Fruit fly (Drosophila melanogaster) whole organism, embryonic: ENCODE data around the gene Nrd1.

ENCODE experiments used
- CG10462 ChIP-seq: fragments of 200-800 bp; sonication (Bioruptor generic); optimal IDR thresholded peaks from 2 replicates; lab custom pipeline; 2016; ENCODE audit warnings: missing biosample characterization, missing genetic modification characterization
- CG11723 ChIP-seq: fragments of 200-800 bp; sonication (Bioruptor generic); optimal IDR thresholded peaks from 2 replicates; lab custom pipeline; 2017; ENCODE audit warnings: missing biosample characterization, mild to moderate bottlenecking, missing genetic modification characterization
- CG12659 ChIP-seq: fragments of 200-800 bp; sonication (Bioruptor generic); optimal IDR thresholded peaks from 3 replicates; lab custom pipeline; 2017; ENCODE audit warnings: mild to moderate bottlenecking, missing biosample characterization, missing genetic modification reagents, missing genetic modification characterization
- CG13123 ChIP-seq: fragments of 200-800 bp; sonication (Bioruptor generic); optimal IDR thresholded peaks from 2 replicates; lab custom pipeline; 2016; ENCODE audit warnings: missing biosample characterization, missing genetic modification characterization
- CG17912 ChIP-seq: fragments of 200-800 bp; sonication (Bioruptor generic); optimal IDR thresholded peaks from 2 replicates; lab custom pipeline; 2018; ENCODE audit warnings: missing biosample characterization, mild to moderate bottlenecking, missing genetic modification characterization
- CG18599 ChIP-seq: fragments of 200-800 bp; sonication (Bioruptor generic); optimal IDR thresholded peaks from 3 replicates; lab custom pipeline; 2017; ENCODE audit warnings: missing biosample characterization, missing genetic modification characterization, mild to moderate bottlenecking, moderate library complexity, missing genetic modification reagents
- CG2875 ChIP-seq: fragments of 200-800 bp; sonication (Bioruptor generic); optimal IDR thresholded peaks from 2 replicates; lab custom pipeline; 2017; ENCODE audit warnings: missing biosample characterization, mild to moderate bottlenecking, missing genetic modification characterization, missing genetic modification reagents
- CG31441 ChIP-seq: fragments of 200-800 bp; sonication (Bioruptor generic); IDR thresholded peaks from 2 replicates; pipeline ENCODE4 v1.3.6; 2022; ENCODE audit warnings: missing biosample characterization, missing genetic modification characterization
- CG3163 ChIP-seq: fragments of 200-800 bp; sonication (Bioruptor generic); optimal IDR thresholded peaks from 3 replicates; lab custom pipeline; 2016; ENCODE audit warnings: missing biosample characterization, missing genetic modification characterization
- CG32532 ChIP-seq: fragments of 200-800 bp; sonication (Bioruptor generic); IDR thresholded peaks from 2 replicates; pipeline ENCODE4 v1.3.6; 2022; ENCODE audit warnings: missing biosample characterization, missing genetic modification characterization
- CG33213 ChIP-seq: fragments of 200-800 bp; sonication (Bioruptor generic); optimal IDR thresholded peaks from 3 replicates; lab custom pipeline; 2016; ENCODE audit warnings: missing biosample characterization, missing genetic modification characterization
- CG33557 ChIP-seq: fragments of 200-800 bp; sonication (Bioruptor generic); optimal IDR thresholded peaks from 2 replicates; lab custom pipeline; 2019; ENCODE audit warnings: missing biosample characterization, mild to moderate bottlenecking, missing genetic modification characterization, moderate library complexity
- CG8388 ChIP-seq: fragments of 200-800 bp; sonication (Bioruptor generic); optimal IDR thresholded peaks from 2 replicates; lab custom pipeline; 2019; ENCODE audit warnings: missing biosample characterization, mild to moderate bottlenecking, missing genetic modification characterization, moderate library complexity
- CG8924 ChIP-seq: fragments of 200-800 bp; optimal IDR thresholded peaks from 3 replicates; lab custom pipeline; 2019; ENCODE audit warnings: missing biosample characterization, mild to moderate bottlenecking, missing genetic modification characterization, moderate library complexity
- CHES-1-like ChIP-seq: fragments of 200-800 bp; sonication (Bioruptor generic); optimal IDR thresholded peaks from 2 replicates; lab custom pipeline; 2016; ENCODE audit warnings: missing biosample characterization, missing genetic modification characterization
- Hr3 ChIP-seq: fragments of 200-800 bp; sonication (Bioruptor generic); optimal IDR thresholded peaks from 3 replicates; lab custom pipeline; 2016; ENCODE audit warnings: missing biosample characterization, missing genetic modification characterization
- Hr39 ChIP-seq: fragments of >200 bp; optimal IDR thresholded peaks from 2 replicates; lab custom pipeline; 2017
- Hr78 ChIP-seq, 2 experiments: fragments of 200-800 bp in 1 of 2; fragments of >200 bp in 1 of 2; sonication (Bioruptor generic) in 1 of 2; optimal IDR thresholded peaks; 2 replicates each; lab custom pipeline; 2017 to 2019; ENCODE audit warnings: missing biosample characterization in 2 of 2, missing genetic modification characterization in 2 of 2, mild to moderate bottlenecking in 1 of 2, moderate library complexity in 1 of 2
- Oaz ChIP-seq: fragments of 200-800 bp; sonication (Bioruptor generic); IDR thresholded peaks from 2 replicates; pipeline ENCODE4 v1.3.6; 2022; ENCODE audit warnings: missing biosample characterization, missing genetic modification characterization
- TFAM ChIP-seq: fragments of 200-800 bp; sonication (Bioruptor generic); optimal IDR thresholded peaks from 2 replicates; lab custom pipeline; 2017; ENCODE audit warnings: missing biosample characterization, missing genetic modification characterization, inconsistent platforms
- al ChIP-seq: fragments of 200-800 bp; sonication (Bioruptor generic); IDR thresholded peaks from 2 replicates; pipeline ENCODE4 v1.3.6; 2022; ENCODE audit warnings: missing biosample characterization, missing genetic modification characterization
- bsh ChIP-seq, 2 experiments: fragments of 200-800 bp; sonication (Bioruptor generic); optimal IDR thresholded peaks; 2 replicates each; lab custom pipeline; 2017 to 2018; ENCODE audit warnings: mild to moderate bottlenecking in 2 of 2, missing biosample characterization in 2 of 2, missing genetic modification characterization in 2 of 2, moderate library complexity in 1 of 2
- caup ChIP-seq: fragments of 200-800 bp; sonication (Bioruptor generic); optimal IDR thresholded peaks from 3 replicates; lab custom pipeline; 2017; ENCODE audit warnings: missing biosample characterization, mild to moderate bottlenecking, missing genetic modification characterization, moderate library complexity; ENCODE audit not compliant: severe bottlenecking
- chif ChIP-seq, 2 experiments: fragments of 200-800 bp; sonication (Bioruptor generic); optimal IDR thresholded peaks; 3 replicates each; lab custom pipeline; 2016; ENCODE audit warnings: missing biosample characterization in 2 of 2, missing genetic modification characterization in 2 of 2
- crol ChIP-seq: fragments of 200-800 bp; sonication (Bioruptor generic); IDR thresholded peaks from 2 replicates; pipeline ENCODE4 v1.3.6; 2022; ENCODE audit warnings: missing biosample characterization, missing genetic modification characterization
- disco-r ChIP-seq: fragments of 200-800 bp; sonication (Bioruptor generic); optimal IDR thresholded peaks from 2 replicates; lab custom pipeline; 2016; ENCODE audit warnings: missing biosample characterization, missing genetic modification characterization
- dm ChIP-seq: fragments of 200-800 bp; sonication (Bioruptor generic); optimal IDR thresholded peaks from 3 replicates; lab custom pipeline; 2016; ENCODE audit warnings: missing biosample characterization, missing genetic modification characterization
- ewg ChIP-seq: fragments of 200-800 bp; sonication (Bioruptor generic); optimal IDR thresholded peaks from 3 replicates; lab custom pipeline; 2017; ENCODE audit warnings: mild to moderate bottlenecking, missing biosample characterization, missing genetic modification reagents, missing genetic modification characterization
- eyg ChIP-seq: fragments of 200-800 bp; sonication (Bioruptor generic); optimal IDR thresholded peaks from 3 replicates; lab custom pipeline; 2016; ENCODE audit warnings: missing biosample characterization, missing genetic modification characterization
- gcm2 ChIP-seq: fragments of 200-800 bp; sonication (Bioruptor generic); optimal IDR thresholded peaks from 2 replicates; lab custom pipeline; 2016; ENCODE audit warnings: missing biosample characterization, missing genetic modification characterization
- gro ChIP-seq: fragments of 200-800 bp; sonication (Bioruptor generic); optimal IDR thresholded peaks from 2 replicates; lab custom pipeline; 2016; ENCODE audit warnings: missing biosample characterization, missing genetic modification characterization
- ham ChIP-seq: fragments of 200-800 bp; sonication (Bioruptor generic); IDR thresholded peaks from 2 replicates; pipeline ENCODE4 v1.3.6; 2022; ENCODE audit warnings: missing biosample characterization, missing genetic modification characterization
- inv ChIP-seq: fragments of 200-800 bp; sonication (Bioruptor generic); IDR thresholded peaks from 2 replicates; pipeline ENCODE4 v1.3.6; 2022; ENCODE audit warnings: missing biosample characterization, missing genetic modification characterization; ENCODE audit not compliant: partially characterized antibody
- mld ChIP-seq: fragments of 200-800 bp; sonication (Bioruptor generic); IDR thresholded peaks from 3 replicates; pipeline ENCODE4 v1.3.6; 2022; ENCODE audit warnings: missing biosample characterization, missing genetic modification characterization; ENCODE audit not compliant: partially characterized antibody
- pho ChIP-seq: fragments of 200-800 bp; sonication (Bioruptor generic); optimal IDR thresholded peaks from 2 replicates; lab custom pipeline; 2016; ENCODE audit warnings: missing biosample characterization, missing genetic modification characterization
- pros ChIP-seq: fragments of 200-800 bp; sonication (Bioruptor generic); optimal IDR thresholded peaks from 3 replicates; lab custom pipeline; 2019; ENCODE audit warnings: missing biosample characterization, mild to moderate bottlenecking, missing genetic modification characterization, moderate library complexity
- psq ChIP-seq: fragments of 200-800 bp; sonication (Bioruptor generic); optimal IDR thresholded peaks from 2 replicates; lab custom pipeline; 2017; ENCODE audit warnings: missing biosample characterization, missing genetic modification characterization
- repo ChIP-seq: fragments of 200-800 bp; sonication (Bioruptor generic); optimal IDR thresholded peaks from 2 replicates; lab custom pipeline; 2016; ENCODE audit warnings: missing biosample characterization, missing genetic modification characterization
- salm ChIP-seq: fragments of 200-800 bp; sonication (Bioruptor generic); optimal IDR thresholded peaks from 2 replicates; lab custom pipeline; 2018; ENCODE audit warnings: missing biosample characterization, mild to moderate bottlenecking, missing genetic modification characterization
- sc ChIP-seq, 3 experiments: fragments of >200 bp in 2 of 3; fragments of 200-800 bp in 1 of 3; sonication (Bioruptor generic) in 1 of 3; optimal IDR thresholded peaks; 2 replicates in 2 of 3; 3 replicates in 1 of 3; lab custom pipeline; 2017; ENCODE audit warnings: mild to moderate bottlenecking in 1 of 3, missing biosample characterization in 1 of 3, missing genetic modification characterization in 1 of 3, missing genetic modification reagents in 1 of 3
- so ChIP-seq: fragments of 200-800 bp; sonication (Bioruptor generic); IDR thresholded peaks from 3 replicates; pipeline ENCODE4 v1.3.6; 2022; ENCODE audit warnings: missing biosample characterization, missing genetic modification characterization
- sqz ChIP-seq: fragments of 200-800 bp; sonication (Bioruptor generic); optimal IDR thresholded peaks from 3 replicates; lab custom pipeline; 2018; ENCODE audit warnings: missing biosample characterization, mild to moderate bottlenecking, missing genetic modification characterization
- sr ChIP-seq: fragments of 200-800 bp; sonication (Bioruptor generic); IDR thresholded peaks from 3 replicates; pipeline ENCODE4 v1.3.6; 2022; ENCODE audit warnings: missing biosample characterization, missing genetic modification characterization
- ssp ChIP-seq: fragments of 200-800 bp; sonication (Bioruptor generic); IDR thresholded peaks from 2 replicates; pipeline ENCODE4 v1.3.6; 2022; ENCODE audit warnings: missing biosample characterization, missing genetic modification characterization
- zfh1 ChIP-seq: fragments of 200-800 bp; sonication (Bioruptor generic); IDR thresholded peaks from 3 replicates; pipeline ENCODE4 v1.3.6; 2022; ENCODE audit warnings: missing biosample characterization, missing genetic modification characterization

Gene Nrd1

dm6 chrX:11857522-11858438 lies 10.9 kb downstream of the Nrd1 start (continued):
- TF ChIP-seq so (GFP tag; lab: Robert Waterston, UW) (peak; percentile 78), CG32532 (GFP tag; lab: Robert Waterston, UW) (peak; percentile 84), TFAM (GFP tag; lab: Kevin White, UChicago) (peak; percentile 15), zfh1 (GFP tag; lab: Robert Waterston, UW) (peak; percentile 86), al (0 out of 2 replicates have a peak, but pooled peaks have one; percentile 30), sr (GFP tag; lab: Robert Waterston, UW) (peak; percentile 68; the same call in 2 of the 3 replicates), CG10462 (GFP tag; lab: Kevin White, UChicago) (peak; percentile 34), sc (optimal IDR thresholded peaks at IDR 0.05; lab: Kevin White, UChicago) (no peak), sc (GFP tag; optimal IDR thresholded peaks at IDR 0.05; lab: Kevin White, UChicago) (peak; percentile 55), pros (no peak), CG13123 (GFP tag; lab: Kevin White, UChicago) (no peak), inv (GFP tag; lab: Robert Waterston, UW) (no peak), CG3163 (no peak), CG11723 (GFP tag; lab: Kevin White, UChicago) (peak; percentile 36), repo (no peak), CG31441 (peak; percentile 91), CG33213 (GFP tag; lab: Kevin White, UChicago) (peak; percentile 21), CG2875 (peak; percentile 48), mld (GFP tag; lab: Robert Waterston, UW) (no peak), CHES-1-like (no peak), ewg (GFP tag; lab: Kevin White, UChicago) (peak; percentile 51), ssp (peak; percentile 62), Hr39 (no peak), Hr3 (GFP tag; lab: Kevin White, UChicago) (peak; percentile 22), psq (GFP tag; lab: Kevin White, UChicago) (no peak), salm (tag; lab: Kevin White, UChicago) (peak; percentile 17), dm (GFP tag; lab: Kevin White, UChicago) (peak; percentile 18), disco-r (GFP tag; lab: Kevin White, UChicago) (peak; percentile 52), ham (no peak), chif (GFP tag; optimal IDR thresholded peaks at IDR 0.05; lab: Kevin White, UChicago) (peak; percentile 39 to 57), gcm2 (GFP tag; lab: Kevin White, UChicago) (no peak), CG33557 (GFP tag; lab: Kevin White, UChicago) (peak; percentile 53), CG17912 (GFP tag; lab: Kevin White, UChicago) (peak; percentile 70), pho (no peak), eyg (GFP tag; lab: Kevin White, UChicago) (peak; percentile 55), caup (GFP tag; lab: Kevin White, UChicago) (peak; percentile 23), CG8924 (tag; lab: Kevin White, UChicago) (peak; percentile 74), bsh (GFP tag; optimal IDR thresholded peaks at IDR 0.05; lab: Kevin White, UChicago) (peak; percentile 66 to 85), Hr78 (GFP tag; optimal IDR thresholded peaks at IDR 0.05; lab: Kevin White, UChicago) (peak in 1 of 2 experiments; percentile 72), CG12659 (GFP tag; lab: Kevin White, UChicago) (peak; percentile 64), CG8388 (GFP tag; lab: Kevin White, UChicago) (peak; percentile 71), Oaz (GFP tag; lab: Robert Waterston, UW) (peak; percentile 70), sqz (GFP tag; lab: Kevin White, UChicago) (peak; percentile 32), gro (GFP tag; lab: Kevin White, UChicago) (peak; percentile 54), crol (GFP tag; lab: Robert Waterston, UW) (no peak), CG18599 (GFP tag; lab: Kevin White, UChicago) (peak; percentile 62)
